Worm (Caenorhabditis elegans) whole organism, young adult: ENCODE measurements around the gene clec-56.

Source experiments
- pbrm-1 ChIP-seq: fragments of 200-800 bp; sonication (Bioruptor generic); IDR thresholded peaks from 2 replicates; pipeline ENCODE4 v1.3.6; 2022; ENCODE audit warnings: missing genetic modification reagents, missing genetic modification characterization, missing compliant biosample characterization
- pha-4 ChIP-seq: fragments of 150-350 bp; sonication (generic microtip); optimal IDR thresholded peaks from 2 replicates; lab custom pipeline; 2014; ENCODE audit warnings: missing biosample characterization, missing genetic modification reagents, missing genetic modification characterization
- rec-8 ChIP-seq, 2 experiments: sonication (generic microtip); optimal IDR thresholded peaks; 2 replicates each; lab custom pipeline; 2016; ENCODE audit warnings: mild to moderate bottlenecking in 2 of 2, missing genetic modification characterization in 2 of 2, missing genetic modification reagents in 2 of 2, missing genotype in 2 of 2, missing biosample characterization in 1 of 2, missing compliant biosample characterization in 1 of 2, moderate library complexity in 1 of 2
- snpc-4 ChIP-seq, 5 experiments: fragments of 150-350 bp in 1 of 5; sonication (generic microtip) in 4 of 5; optimal IDR thresholded peaks; 2 replicates each; lab custom pipeline; 2014 to 2018; ENCODE audit warnings: missing genetic modification characterization in 5 of 5, missing biosample characterization in 3 of 5, antibody characterized with exemption in 2 of 5, mild to moderate bottlenecking in 2 of 5, missing compliant biosample characterization in 2 of 5, missing genotype in 2 of 5, moderate library complexity in 2 of 5, missing genetic modification reagents in 1 of 5
- tbp1 ChIP-seq: fragments of 200-800 bp; sonication (Bioruptor generic); optimal IDR thresholded peaks from 2 replicates; lab custom pipeline; 2018; ENCODE audit warnings: mild to moderate bottlenecking, missing genetic modification characterization, missing compliant biosample characterization
- ztf-18 ChIP-seq: sonication (generic microtip); optimal IDR thresholded peaks from 2 replicates; lab custom pipeline; 2016; ENCODE audit warnings: missing genotype, mild to moderate bottlenecking, missing genetic modification characterization, missing compliant biosample characterization

DNA sequence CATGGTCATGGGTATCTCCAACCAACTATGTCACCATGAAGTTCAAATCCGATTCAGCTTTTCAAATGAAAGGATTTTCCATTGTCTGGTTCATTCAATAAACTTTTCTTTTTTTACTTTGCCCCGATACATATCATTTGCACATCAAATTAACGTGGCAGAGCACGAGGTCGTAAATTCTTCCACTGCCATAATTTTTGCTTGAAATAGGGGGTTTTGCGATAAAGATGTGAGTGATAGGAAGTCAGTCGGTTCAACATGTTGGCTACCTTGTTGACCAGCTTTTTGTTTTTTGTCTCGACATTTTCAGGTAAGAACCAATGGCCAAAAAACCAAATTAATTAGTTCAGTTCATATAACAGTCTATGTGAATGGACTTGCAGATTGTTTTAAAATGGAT, 2.5 kb downstream of the clec-56 start, which contains the start of gene clec-54:
- TF ChIP-seq tbp1 (GFP tag; lab: Kevin White, UChicago) (no peak), rec-8 (tag; optimal IDR thresholded peaks at IDR 0.05; lab: Kevin White, UChicago) (no peak), snpc-4 (GFP tag; optimal IDR thresholded peaks at IDR 0.05; lab: Kevin White, UChicago) (no peak), snpc-4 (tag; optimal IDR thresholded peaks at IDR 0.05; lab: Kevin White, UChicago) (no peak), pha-4 (tag; lab: Kevin White, UChicago) (no peak), ztf-18 (no peak), pbrm-1 (GFP tag; lab: Robert Waterston, UW) (no peak)
